Worm (Caenorhabditis elegans): ENCODE results near the gene lap-2.

DNA sequence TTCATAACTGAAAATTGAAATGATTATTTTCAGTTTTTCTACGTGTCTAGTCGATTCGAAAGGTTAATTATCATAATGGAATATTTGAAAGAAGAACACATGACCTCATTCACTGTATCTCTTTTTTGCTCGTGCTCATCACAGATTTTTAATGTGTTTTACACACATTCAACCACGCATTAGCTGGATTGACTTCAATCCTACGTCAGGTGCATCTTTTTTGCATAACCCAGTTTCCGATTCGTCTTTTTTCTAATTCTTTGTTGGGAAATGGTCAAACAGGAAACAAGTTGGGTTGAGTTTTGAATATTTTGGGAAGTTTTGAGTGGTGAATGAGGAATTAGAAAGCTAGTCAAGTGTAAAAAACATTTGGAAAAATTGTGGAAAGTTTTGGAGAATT is 26.8 kb downstream of the lap-2 start:
- TF ChIP-seq lin-1 (GFP tag; IDR thresholded peaks at IDR 0.05) (no peak), ctbp-1 (GFP tag; IDR thresholded peaks at IDR 0.05) (no peak)
